Worm (Caenorhabditis elegans): Measurements from ENCODE around the gene fbxa-1.
"Not testable (repeated sequence)": the region's sequence is repeated elsewhere in the genome, so short reads cannot be mapped to it uniquely, and the experiment has no call there.

The fbxa-1 gene

DNA sequence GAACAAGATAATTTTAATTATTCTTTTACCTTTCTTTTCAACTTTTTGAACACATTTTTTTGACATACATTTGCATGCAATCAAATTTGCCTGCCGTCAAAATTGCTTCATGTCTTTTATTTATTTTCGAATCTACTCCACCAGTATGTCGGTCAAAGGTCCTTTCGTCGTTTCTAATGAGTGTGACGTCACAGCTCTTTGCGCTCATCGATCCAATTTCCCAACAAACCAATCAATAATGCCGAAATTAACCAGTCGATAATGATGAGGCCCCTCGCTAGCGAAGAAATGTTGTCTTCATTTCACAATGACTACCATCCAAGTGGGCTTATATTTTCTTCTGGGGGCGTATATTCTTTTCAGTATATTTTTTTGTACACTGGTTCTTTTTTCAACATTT is 45.0 kb downstream of the fbxa-1 start, which contains the start of gene Y54F10BM.6:
TSS of gene Y54F10BM.6 (plus strand) at position 301 of the 400 bp plus-strand sequence.
- TF ChIP-seq R02D3.7 (tag; optimal IDR thresholded peaks at IDR 0.05) (no peak), snpc-4 (tag; optimal IDR thresholded peaks at IDR 0.05) (no peak), dmd-4 (tag; optimal IDR thresholded peaks at IDR 0.05) (no peak), unc-55 (GFP tag; optimal IDR thresholded peaks at IDR 0.05) (no peak), ama-1 (optimal IDR thresholded peaks at IDR 0.05) (no peak), nhr-23 (tag; optimal IDR thresholded peaks at IDR 0.05) (no peak), nhr-129 (tag; optimal IDR thresholded peaks at IDR 0.05) (no peak), C34F6.9 (tag; optimal IDR thresholded peaks at IDR 0.05) (no peak)

DNA sequence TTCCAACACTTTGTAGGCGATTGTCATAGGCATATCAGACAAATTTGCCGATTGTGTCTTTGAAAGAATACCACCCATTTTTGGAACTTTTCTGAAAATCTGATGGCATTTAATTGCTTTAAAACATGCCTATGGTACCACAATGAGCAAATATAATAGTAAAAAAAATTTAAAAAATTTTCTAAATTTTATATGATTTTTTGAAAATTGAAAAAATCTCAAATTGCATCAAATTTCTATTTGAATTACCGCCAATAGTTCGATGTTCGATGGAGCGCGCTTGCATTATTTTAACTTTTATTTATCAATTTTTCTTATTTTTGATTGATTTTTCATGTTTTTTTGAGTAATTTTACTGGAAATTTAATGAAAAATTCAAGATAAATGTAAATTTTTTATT is 46.6 kb downstream of the fbxa-1 start, which contains the start of gene fbxa-42:
TSS of gene fbxa-42 (minus strand) at position 101 of the 400 bp plus-strand sequence.
- not testable (repeated sequence) for TF ChIP-seq sma-9 (GFP tag; optimal IDR thresholded peaks at IDR 0.05); sma-9 (tag; optimal IDR thresholded peaks at IDR 0.05); nhr-237 (tag; optimal IDR thresholded peaks at IDR 0.05); snpc-4 (tag; optimal IDR thresholded peaks at IDR 0.05)

DNA sequence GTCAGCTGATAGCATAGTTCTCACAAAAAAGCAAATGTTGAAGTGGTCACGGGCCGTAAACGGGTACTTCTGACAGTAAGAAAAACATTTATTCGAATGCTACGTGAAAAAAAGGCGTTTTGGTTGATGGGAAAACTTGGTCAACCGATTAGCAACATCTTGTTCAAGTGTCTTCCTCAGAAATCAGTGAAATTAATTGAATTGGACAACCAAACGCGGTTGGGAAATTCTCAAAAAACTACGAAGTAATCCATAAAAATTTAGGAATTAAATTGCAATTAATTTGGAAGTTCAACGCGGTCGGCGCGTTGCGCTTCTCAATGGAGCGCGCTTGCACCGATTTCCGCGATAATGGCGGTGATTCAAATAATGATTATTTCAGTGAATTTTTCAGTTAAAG is 48.6 kb downstream of the fbxa-1 start:
- TF ChIP-seq aly-2 (tag; optimal IDR thresholded peaks at IDR 0.05) (no peak), crh-2 (tag; optimal IDR thresholded peaks at IDR 0.05) (no peak), C34F6.9 (tag; optimal IDR thresholded peaks at IDR 0.05) (no peak), sem-4 (tag; optimal IDR thresholded peaks at IDR 0.05) (no peak), ceh-82 (tag; optimal IDR thresholded peaks at IDR 0.05) (no peak), ztf-1 (GFP tag; conservative IDR thresholded peaks at IDR 0.05) (no peak)

DNA sequence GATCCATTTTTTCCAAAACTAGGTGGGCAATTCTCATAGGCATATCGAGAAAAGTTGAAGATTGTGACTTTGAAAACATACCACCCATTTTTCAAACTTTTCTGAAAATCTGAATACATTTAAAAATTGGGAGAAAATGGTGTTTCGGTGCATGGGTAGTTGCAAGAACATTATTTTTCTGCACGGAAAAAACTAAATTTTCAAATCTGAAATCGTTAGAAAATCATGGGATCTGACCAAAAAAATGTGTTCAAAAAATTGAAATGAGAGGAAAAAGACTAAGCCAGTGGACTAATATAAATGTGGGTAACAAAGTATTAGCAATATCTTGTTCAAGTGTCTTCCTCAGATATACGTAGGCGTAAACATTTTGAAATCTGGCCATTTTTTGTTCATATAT is 49.1 kb downstream of the fbxa-1 start, which contains the start of gene fbxa-43:
TSS of gene fbxa-43 (minus strand) at position 101 of the 400 bp plus-strand sequence.
- no peak for TF ChIP-seq elt-1 (tag; optimal IDR thresholded peaks at IDR 0.05)
- TF ChIP-seq nhr-77 (tag; optimal IDR thresholded peaks at IDR 0.05) = no peak
- TF ChIP-seq unc-39 (tag; optimal IDR thresholded peaks at IDR 0.05) = no peak
- no peak for TF ChIP-seq nhr-23 (tag; optimal IDR thresholded peaks at IDR 0.05)
- no peak for TF ChIP-seq mab-5 (tag; optimal IDR thresholded peaks at IDR 0.05)
- no peak for TF ChIP-seq C34F6.9 (tag; optimal IDR thresholded peaks at IDR 0.05)
- TF ChIP-seq nhr-10 (tag; optimal IDR thresholded peaks at IDR 0.05) = no peak
- no peak for TF ChIP-seq dmd-4 (tag; optimal IDR thresholded peaks at IDR 0.05)
- TF ChIP-seq lin-39 (tag; optimal IDR thresholded peaks at IDR 0.05) = no peak
- no peak for TF ChIP-seq nhr-21 (tag; optimal IDR thresholded peaks at IDR 0.05)

Data from whole organism, L2 larva.